Fruit fly (Drosophila melanogaster): ENCODE results near the gene Smr.

- TF ChIP-seq psq (GFP tag; optimal IDR thresholded peaks at IDR 0.05): no peak
- no peak for TF ChIP-seq Hr83 (GFP tag; optimal IDR thresholded peaks at IDR 0.05; ENCODE audit: poor library complexity, severe bottlenecking)
- TF ChIP-seq OdsH (GFP tag; optimal IDR thresholded peaks at IDR 0.05): no peak
- TF ChIP-seq CG32264 (GFP tag; optimal IDR thresholded peaks at IDR 0.05): no peak
- no peak for TF ChIP-seq Hr78 (GFP tag; optimal IDR thresholded peaks at IDR 0.05)
- TF ChIP-seq pan (optimal IDR thresholded peaks at IDR 0.05): no peak
- TF ChIP-seq sv (GFP tag; optimal IDR thresholded peaks at IDR 0.05): no peak
- no peak for TF ChIP-seq dsf (GFP tag; optimal IDR thresholded peaks at IDR 0.05; ENCODE audit: borderline replicate concordance)
- no peak for TF ChIP-seq ey (GFP tag; optimal IDR thresholded peaks at IDR 0.05)
- TF ChIP-seq usp (GFP tag; optimal IDR thresholded peaks at IDR 0.05): no peak
- TF ChIP-seq Dfd (GFP tag; optimal IDR thresholded peaks at IDR 0.05): no peak
These were observed 14.7 kb upstream of the Smr start for dm6 chrX:12757075-12757474.

Measured in whole organism, wandering third instar larva.